Fruit fly (Drosophila melanogaster): Measurements from ENCODE around the gene BigH1.

Gene BigH1

dm6 chr3R:14655912-14656700 lies 7.1 kb upstream of the BigH1 start (continued):
- no peak for TF ChIP-seq Hr51 (GFP tag; optimal IDR thresholded peaks at IDR 0.05)
- no peak for TF ChIP-seq eyg (GFP tag; optimal IDR thresholded peaks at IDR 0.05)
- TF ChIP-seq Drgx (GFP tag; IDR thresholded peaks at IDR 0.05) = 0 out of 2 replicates have a peak, but pooled peaks have one; percentile 11
- TF ChIP-seq CG16813 (GFP tag; IDR thresholded peaks at IDR 0.05; ENCODE audit: partially characterized antibody) = peak; percentile 55; the same call in 1 of the 3 replicates
- TF ChIP-seq Meics (GFP tag; optimal IDR thresholded peaks at IDR 0.05) = no peak
- no peak for TF ChIP-seq lab (GFP tag; optimal IDR thresholded peaks at IDR 0.05)

- TF ChIP-seq CG14014 (GFP tag; IDR thresholded peaks at IDR 0.05) (peak; percentile 27; the same call in 1 of the 2 replicates), mam (GFP tag; optimal IDR thresholded peaks at IDR 0.05) (peak; percentile 41), Meics (GFP tag; optimal IDR thresholded peaks at IDR 0.05) (peak; percentile 72), ttk (GFP tag; IDR thresholded peaks at IDR 0.05) (no peak), NC2β (GFP tag; optimal IDR thresholded peaks at IDR 0.05) (peak; percentile 38), lmd (GFP tag; IDR thresholded peaks at IDR 0.05) (peak; percentile 14; the same call in 1 of the 2 replicates), amos (GFP tag; IDR thresholded peaks at IDR 0.05; ENCODE audit: partially characterized antibody) (peak; percentile 40; the same call in 1 of the 2 replicates), CG8765 (GFP tag; IDR thresholded peaks at IDR 0.05) (no peak), Fer3 (tag; optimal IDR thresholded peaks at IDR 0.05) (peak; percentile 44), PHDP (tag; optimal IDR thresholded peaks at IDR 0.05) (peak; percentile 27), Sry-δ (GFP tag; optimal IDR thresholded peaks at IDR 0.05) (peak; percentile 67), Hey (tag; optimal IDR thresholded peaks at IDR 0.05) (no peak), ci (GFP tag; IDR thresholded peaks at IDR 0.05) (no peak), CG16813 (GFP tag; IDR thresholded peaks at IDR 0.05; ENCODE audit: partially characterized antibody) (peak; percentile 16; the same call in 1 of the 3 replicates), hkb (optimal IDR thresholded peaks at IDR 0.05) (no peak), hkb (GFP tag; IDR thresholded peaks at IDR 0.05) (peak; percentile 57), pfk (GFP tag; optimal IDR thresholded peaks at IDR 0.05) (peak; percentile 83), CG10366 (GFP tag; IDR thresholded peaks at IDR 0.05) (0 out of 2 replicates have a peak, but pooled peaks have one; percentile 24), CG8924 (tag; optimal IDR thresholded peaks at IDR 0.05) (peak; percentile 20), Ssrp (tag; optimal IDR thresholded peaks at IDR 0.05) (peak; percentile 19), CG4820 (GFP tag; optimal IDR thresholded peaks at IDR 0.05) (peak; percentile 9), Dek (tag; optimal IDR thresholded peaks at IDR 0.05) (peak; percentile 46), CG2120 (GFP tag; optimal IDR thresholded peaks at IDR 0.05) (peak; percentile 46), CG13775 (GFP tag; optimal IDR thresholded peaks at IDR 0.05) (no peak), Bdp1 (GFP tag; optimal IDR thresholded peaks at IDR 0.05) (peak; percentile 20), CG3995 (GFP tag; optimal IDR thresholded peaks at IDR 0.05) (peak; percentile 7), CG10267 (tag; optimal IDR thresholded peaks at IDR 0.05) (peak; percentile 23), CG2712 (tag; optimal IDR thresholded peaks at IDR 0.05) (peak; percentile 17), CG4617 (GFP tag; optimal IDR thresholded peaks at IDR 0.05; ENCODE audit: borderline replicate concordance) (no peak), nerfin-1 (tag; optimal IDR thresholded peaks at IDR 0.05) (peak; percentile 25), trem (tag; optimal IDR thresholded peaks at IDR 0.05) (peak; percentile 36), prd (optimal IDR thresholded peaks at IDR 0.05) (no peak), prd (GFP tag; IDR thresholded peaks at IDR 0.05) (0 out of 3 replicates have a peak, but pooled peaks have one; percentile 22), Ptx1 (GFP tag; IDR thresholded peaks at IDR 0.05) (peak; percentile 44; the same call in 1 of the 2 replicates), sob (GFP tag; IDR thresholded peaks at IDR 0.05) (peak; percentile 55), Trl (optimal IDR thresholded peaks at IDR 0.05) (peak in 1 of 2 experiments; percentile 6), Trl (GFP tag; optimal IDR thresholded peaks at IDR 0.05) (no peak), eyg (GFP tag; optimal IDR thresholded peaks at IDR 0.05) (peak; percentile 29), kni (GFP tag; optimal IDR thresholded peaks at IDR 0.05) (peak; percentile 10), fd96Cb (tag; optimal IDR thresholded peaks at IDR 0.05) (peak; percentile 16), CG30403 (GFP tag; optimal IDR thresholded peaks at IDR 0.05) (peak; percentile 33), CG6175 (GFP tag; IDR thresholded peaks at IDR 0.05) (no peak)
Measured at dm6 chr3R:14656760-14657604, 6.3 kb upstream of the BigH1 start, which contains the start of gene CG3505. CG3505 (plus strand) TSS chr3R:14657447.

Data from whole organism, embryonic.